Worm (Caenorhabditis elegans): ENCODE results near the gene nhr-251.

DNA sequence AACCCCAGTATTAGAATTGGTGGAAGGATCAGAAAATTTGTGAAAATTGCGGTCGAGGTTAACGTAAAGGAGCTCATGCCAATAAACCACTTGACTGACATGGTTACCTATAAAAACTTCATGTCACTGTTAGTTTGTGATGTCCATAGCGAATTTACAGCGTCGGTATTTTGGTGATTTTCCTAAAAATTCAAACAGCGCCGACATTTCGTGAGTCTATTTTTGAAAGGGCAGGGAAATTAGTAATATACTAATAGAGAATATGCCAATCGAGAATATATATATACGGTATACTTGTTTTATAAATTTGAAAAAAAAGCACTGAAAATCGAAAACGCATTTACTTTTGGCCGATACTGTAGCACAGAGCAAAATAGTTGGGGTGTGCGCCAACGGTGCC, 44.3 kb upstream of the nhr-251 start, which contains the start of gene srx-8:
- TF ChIP-seq unc-62 (GFP tag; optimal IDR thresholded peaks at IDR 0.05) (no peak), F10E7.11 (tag; optimal IDR thresholded peaks at IDR 0.05) (no peak), ceh-91 (GFP tag; IDR thresholded peaks at IDR 0.05) (no peak), zfh-2 (GFP tag; conservative IDR thresholded peaks at IDR 0.05) (no peak), unc-130 (GFP tag; optimal IDR thresholded peaks at IDR 0.05) (no peak), lir-1 (GFP tag; conservative IDR thresholded peaks at IDR 0.05) (no peak), repo-1 (tag; optimal IDR thresholded peaks at IDR 0.05) (no peak), T26A5.8 (tag; optimal IDR thresholded peaks at IDR 0.05) (no peak), sdz-38 (tag; optimal IDR thresholded peaks at IDR 0.05) (no peak), pha-4 (tag; optimal IDR thresholded peaks at IDR 0.05) (no peak), lsy-27 (tag; optimal IDR thresholded peaks at IDR 0.05; ENCODE audit: borderline replicate concordance, insufficient read depth) (no peak), snpc-3.4 (tag; optimal IDR thresholded peaks at IDR 0.05) (no peak), tbp1 (GFP tag; optimal IDR thresholded peaks at IDR 0.05) (no peak)
